Worm (Caenorhabditis elegans): ENCODE measurements around the gene prx-14.

prx-14 gene

ce11 chrIV:11164831-11165230 is 18.1 kb upstream of the prx-14 start, which contains the start of gene C08F8.6:
TSS of gene C08F8.6 (minus strand) at chrIV:11164931.
- peak; percentile 34 for TF ChIP-seq nhr-2 (tag; optimal IDR thresholded peaks at IDR 0.05)
- TF ChIP-seq flh-1 (GFP tag; optimal IDR thresholded peaks at IDR 0.05) = no peak

DNA sequence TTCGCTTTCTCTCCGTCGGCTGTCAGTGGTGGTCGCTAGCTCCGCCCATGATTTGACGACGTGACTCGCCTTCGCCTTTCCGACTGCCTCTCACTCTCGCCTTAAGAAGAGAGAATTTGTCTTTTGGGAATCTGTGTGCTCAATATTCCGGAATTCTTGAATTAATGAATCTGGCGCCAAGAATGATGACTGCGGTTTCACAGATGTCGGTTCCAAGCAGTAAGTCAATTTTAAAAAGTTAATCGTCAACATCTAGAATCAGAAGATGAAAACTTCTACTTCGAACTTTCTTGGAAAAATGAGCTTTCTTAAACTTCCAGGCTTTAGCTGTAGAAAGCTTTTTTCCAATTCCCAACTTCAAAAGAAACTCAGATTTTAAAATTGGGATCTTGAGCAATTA is 13.3 kb upstream of the prx-14 start, which contains the start of gene nhr-67:
Gene nhr-67 (plus strand): TSS at position 97 of the 400 bp plus-strand sequence.
- TF ChIP-seq ces-1 (GFP tag; optimal IDR thresholded peaks at IDR 0.05) (no peak), zip-8 (tag; optimal IDR thresholded peaks at IDR 0.05) (no peak), bed-3 (GFP tag; optimal IDR thresholded peaks at IDR 0.05) (no peak), nhr-2 (tag; optimal IDR thresholded peaks at IDR 0.05) (no peak), sem-2 (GFP tag; optimal IDR thresholded peaks at IDR 0.05) (no peak), mep-1 (tag; optimal IDR thresholded peaks at IDR 0.05) (no peak), lin-13 (tag; optimal IDR thresholded peaks at IDR 0.05) (no peak), nhr-12 (tag; optimal IDR thresholded peaks at IDR 0.05) (no peak), hlh-1 (tag; optimal IDR thresholded peaks at IDR 0.05) (no peak), nhr-28 (tag; optimal IDR thresholded peaks at IDR 0.05) (no peak), ceh-39 (tag; optimal IDR thresholded peaks at IDR 0.05) (no peak), drap-1 (GFP tag; optimal IDR thresholded peaks at IDR 0.05) (no peak), nhr-237 (tag; optimal IDR thresholded peaks at IDR 0.05) (no peak)

DNA sequence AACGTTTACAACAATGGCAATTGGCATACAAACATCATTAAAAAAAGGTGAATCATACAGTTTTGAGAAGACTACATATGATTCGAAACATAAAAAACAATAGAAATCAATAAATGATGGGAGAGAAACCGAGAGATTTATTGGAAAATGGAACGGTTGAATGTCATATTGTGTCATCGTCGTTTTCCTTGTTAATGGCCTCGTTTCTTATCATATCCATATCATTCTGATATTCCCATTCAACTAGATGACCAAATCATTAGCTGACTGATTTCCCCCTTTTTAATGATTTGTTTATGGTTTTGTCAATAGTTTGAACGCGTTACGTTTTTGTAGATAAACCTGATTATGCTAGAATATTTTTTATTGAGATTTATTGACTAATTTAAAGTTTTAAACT is 8.2 kb upstream of the prx-14 start:
- no peak for TF ChIP-seq blmp-1 (tag; optimal IDR thresholded peaks at IDR 0.05)
- TF ChIP-seq sptf-1 (tag; optimal IDR thresholded peaks at IDR 0.05) = no peak
- no peak for TF ChIP-seq elt-3 (tag; optimal IDR thresholded peaks at IDR 0.05)
- no peak for TF ChIP-seq drap-1 (GFP tag; optimal IDR thresholded peaks at IDR 0.05)
- no peak for TF ChIP-seq ceh-39 (tag; optimal IDR thresholded peaks at IDR 0.05)
- no peak for TF ChIP-seq ztf-11 (tag; optimal IDR thresholded peaks at IDR 0.05)
- no peak for TF ChIP-seq nhr-2 (tag; optimal IDR thresholded peaks at IDR 0.05)
- no peak for TF ChIP-seq flh-1 (GFP tag; optimal IDR thresholded peaks at IDR 0.05)
- no peak for TF ChIP-seq sem-2 (GFP tag; optimal IDR thresholded peaks at IDR 0.05)
- TF ChIP-seq unc-120 (tag; optimal IDR thresholded peaks at IDR 0.05; ENCODE audit: poor library complexity, severe bottlenecking) = no peak
- TF ChIP-seq elt-1 (tag; optimal IDR thresholded peaks at IDR 0.05; ENCODE audit: borderline replicate concordance, insufficient read depth) = no peak
- TF ChIP-seq tbx-8 (GFP tag; optimal IDR thresholded peaks at IDR 0.05) = no peak
- TF ChIP-seq bed-3 (GFP tag; optimal IDR thresholded peaks at IDR 0.05) = no peak
- TF ChIP-seq nhr-237 (tag; optimal IDR thresholded peaks at IDR 0.05) = no peak
- no peak for TF ChIP-seq mls-2 (tag; optimal IDR thresholded peaks at IDR 0.05)
- no peak for TF ChIP-seq lin-13 (tag; optimal IDR thresholded peaks at IDR 0.05)
- no peak for TF ChIP-seq lin-32 (GFP tag; optimal IDR thresholded peaks at IDR 0.05)
- TF ChIP-seq lsy-2 (tag; optimal IDR thresholded peaks at IDR 0.05) = no peak

ce11 chrIV:11176967-11177366 is 6.0 kb upstream of the prx-14 start, which contains the start of gene rap-3:
TSS of gene rap-3 (plus strand) at chrIV:11177267.
- no peak for TF ChIP-seq hlh-1 (tag; optimal IDR thresholded peaks at IDR 0.05)
- no peak for TF ChIP-seq mab-5 (tag; optimal IDR thresholded peaks at IDR 0.05)
- TF ChIP-seq elt-1 (tag; optimal IDR thresholded peaks at IDR 0.05; ENCODE audit: borderline replicate concordance, insufficient read depth) = no peak
- no peak for TF ChIP-seq unc-62 (GFP tag; optimal IDR thresholded peaks at IDR 0.05)
- no peak for TF ChIP-seq unc-120 (tag; optimal IDR thresholded peaks at IDR 0.05; ENCODE audit: poor library complexity, severe bottlenecking)
- TF ChIP-seq mls-2 (tag; optimal IDR thresholded peaks at IDR 0.05) = no peak
- no peak for TF ChIP-seq sptf-1 (tag; optimal IDR thresholded peaks at IDR 0.05)
- no peak for TF ChIP-seq elt-3 (tag; optimal IDR thresholded peaks at IDR 0.05)
- no peak for TF ChIP-seq unc-39 (tag; optimal IDR thresholded peaks at IDR 0.05)

DNA sequence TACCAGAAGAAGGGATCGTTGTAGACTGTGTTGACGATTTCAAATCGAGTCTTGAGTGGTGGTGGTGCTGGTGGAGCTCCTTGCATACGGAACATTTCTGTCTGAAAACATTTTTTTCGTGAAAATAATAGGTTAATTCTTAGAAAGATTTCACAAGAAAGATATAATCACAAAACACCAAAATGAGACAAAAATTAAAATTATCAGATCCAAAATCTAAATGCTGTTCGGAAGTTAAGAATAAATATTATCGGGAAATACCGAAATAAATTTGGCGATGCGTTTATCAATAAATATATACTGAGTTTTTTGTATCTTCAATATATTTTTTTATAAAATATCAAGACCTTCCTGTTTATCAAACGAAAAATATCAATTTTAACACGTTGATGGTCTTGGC is 4.4 kb upstream of the prx-14 start, which contains the start of gene C08F8.9:
Gene C08F8.9 (minus strand): TSS at position 101 of the 400 bp plus-strand sequence.
- no peak for TF ChIP-seq zip-8 (tag; optimal IDR thresholded peaks at IDR 0.05)
- no peak for TF ChIP-seq mep-1 (tag; optimal IDR thresholded peaks at IDR 0.05)
- no peak for TF ChIP-seq snpc-4 (tag; optimal IDR thresholded peaks at IDR 0.05)
- no peak for TF ChIP-seq lin-13 (tag; optimal IDR thresholded peaks at IDR 0.05)
- TF ChIP-seq pha-4 (tag; optimal IDR thresholded peaks at IDR 0.05) = no peak
- no peak for TF ChIP-seq lin-32 (GFP tag; optimal IDR thresholded peaks at IDR 0.05)
- no peak for TF ChIP-seq unc-120 (tag; optimal IDR thresholded peaks at IDR 0.05; ENCODE audit: poor library complexity, severe bottlenecking)
- TF ChIP-seq unc-39 (tag; optimal IDR thresholded peaks at IDR 0.05) = no peak
- no peak for TF ChIP-seq ceh-83 (GFP tag; optimal IDR thresholded peaks at IDR 0.05)
- no peak for TF ChIP-seq sptf-1 (tag; optimal IDR thresholded peaks at IDR 0.05)
- no peak for TF ChIP-seq ces-1 (GFP tag; optimal IDR thresholded peaks at IDR 0.05)
